Worm (Caenorhabditis elegans) whole organism, early embryonic: Measurements from ENCODE around the gene D1086.2.

Experiments
- ama-1 ChIP-seq: fragments of 150-350 bp; optimal IDR thresholded peaks from 2 replicates; lab custom pipeline; 2014
- ceh-36 ChIP-seq: sonication (generic microtip); optimal IDR thresholded peaks from 2 replicates; lab custom pipeline; 2016; ENCODE audit warnings: missing genetic modification characterization, inconsistent platforms, missing compliant biosample characterization
- hmbx-1 ChIP-seq: sonication (generic microtip); optimal IDR thresholded peaks from 2 replicates; lab custom pipeline; 2016; ENCODE audit warnings: mild to moderate bottlenecking, missing genetic modification characterization, missing compliant biosample characterization
- hnd-1 ChIP-seq: sonication (generic microtip); optimal IDR thresholded peaks from 2 replicates; lab custom pipeline; 2016; ENCODE audit warnings: missing genetic modification characterization, missing compliant biosample characterization
- pes-1 ChIP-seq: fragments of 200-800 bp; sonication (Bioruptor generic); IDR thresholded peaks from 2 replicates; pipeline ENCODE4 v1.3.6; 2022; ENCODE audit warnings: missing genetic modification reagents, missing genetic modification characterization, missing compliant biosample characterization
- sea-1 ChIP-seq: fragments of 200-800 bp; sonication (Bioruptor generic); conservative IDR thresholded peaks from 2 replicates; pipeline ENCODE4 v1.3.6; 2022; ENCODE audit warnings: missing genetic modification characterization, missing compliant biosample characterization

- TF ChIP-seq hmbx-1 (tag; lab: Kevin White, UChicago) (no peak), hnd-1 (tag; lab: Kevin White, UChicago) (no peak), pes-1 (GFP tag; lab: Robert Waterston, UW) (no peak), ceh-36 (tag; lab: Kevin White, UChicago) (no peak), sea-1 (GFP tag; lab: Robert Waterston, UW) (no peak), ama-1 (lab: Kevin White, UChicago) (no peak)
These were observed 31.8 kb upstream of the D1086.2 start for ce11 chrV:14130226-14130625.
